Fruit fly (Drosophila melanogaster) whole organism, embryonic: ENCODE data around the gene CG15382.

ENCODE experiments used
- Abd-B ChIP-seq: fragments of 200-800 bp; sonication (Bioruptor generic); optimal IDR thresholded peaks from 2 replicates; lab custom pipeline; 2018; ENCODE audit warnings: missing biosample characterization, mild to moderate bottlenecking, missing genetic modification characterization, moderate library complexity
- Aef1 ChIP-seq: fragments of 200-800 bp; sonication (Bioruptor generic); IDR thresholded peaks from 3 replicates; pipeline ENCODE4 v1.3.6; 2022; ENCODE audit warnings: missing biosample characterization, missing genetic modification characterization
- CG10366 ChIP-seq: fragments of 200-800 bp; sonication (Bioruptor generic); IDR thresholded peaks from 2 replicates; pipeline ENCODE4 v1.3.6; 2022; ENCODE audit warnings: missing biosample characterization, missing genetic modification characterization
- CG10431 ChIP-seq: fragments of 200-800 bp; sonication (Bioruptor generic); optimal IDR thresholded peaks from 3 replicates; lab custom pipeline; 2018; ENCODE audit warnings: missing biosample characterization, mild to moderate bottlenecking, missing genetic modification characterization
- CG10462 ChIP-seq: fragments of 200-800 bp; sonication (Bioruptor generic); optimal IDR thresholded peaks from 2 replicates; lab custom pipeline; 2016; ENCODE audit warnings: missing biosample characterization, missing genetic modification characterization
- CG11696 ChIP-seq: fragments of 200-800 bp; sonication (Bioruptor generic); IDR thresholded peaks from 2 replicates; pipeline ENCODE4 v1.3.6; 2022; ENCODE audit warnings: missing biosample characterization, missing genetic modification characterization
- CG12299 ChIP-seq: fragments of 200-800 bp; sonication (Bioruptor generic); optimal IDR thresholded peaks from 2 replicates; lab custom pipeline; 2018; ENCODE audit warnings: missing biosample characterization, mild to moderate bottlenecking, missing genetic modification characterization
- CG14667 ChIP-seq: fragments of 200-800 bp; sonication (Bioruptor generic); IDR thresholded peaks from 2 replicates; pipeline ENCODE4 v1.3.6; 2022; ENCODE audit warnings: missing biosample characterization, missing genetic modification characterization
- CG15011 ChIP-seq: fragments of 200-800 bp; sonication (Bioruptor generic); optimal IDR thresholded peaks from 3 replicates; lab custom pipeline; 2018; ENCODE audit warnings: missing biosample characterization, mild to moderate bottlenecking, missing genetic modification characterization
- CG15479 ChIP-seq: fragments of 200-800 bp; sonication (Bioruptor generic); optimal IDR thresholded peaks from 3 replicates; lab custom pipeline; 2019; ENCODE audit warnings: missing biosample characterization, mild to moderate bottlenecking, missing genetic modification characterization, moderate library complexity
- CG18764 ChIP-seq: fragments of 200-800 bp; sonication (Bioruptor generic); optimal IDR thresholded peaks from 3 replicates; lab custom pipeline; 2016; ENCODE audit warnings: missing biosample characterization, missing genetic modification characterization
- CG2116 ChIP-seq: fragments of 200-800 bp; sonication (Bioruptor generic); optimal IDR thresholded peaks from 3 replicates; lab custom pipeline; 2018; ENCODE audit warnings: missing biosample characterization, mild to moderate bottlenecking, missing genetic modification characterization
- CG4404 ChIP-seq: fragments of 200-800 bp; sonication (Bioruptor generic); IDR thresholded peaks from 2 replicates; pipeline ENCODE4 v1.3.6; 2022; ENCODE audit warnings: missing biosample characterization, missing genetic modification characterization
- CG4707 ChIP-seq: fragments of 200-800 bp; sonication (Bioruptor generic); optimal IDR thresholded peaks from 2 replicates; lab custom pipeline; 2018; ENCODE audit warnings: missing biosample characterization, mild to moderate bottlenecking, missing genetic modification characterization, moderate library complexity
- CG6254 ChIP-seq: fragments of 200-800 bp; sonication (Bioruptor generic); optimal IDR thresholded peaks from 3 replicates; lab custom pipeline; 2017; ENCODE audit warnings: mild to moderate bottlenecking, missing biosample characterization, missing genetic modification reagents, missing genetic modification characterization
- CG6813 ChIP-seq: fragments of 200-800 bp; sonication (Bioruptor generic); optimal IDR thresholded peaks from 2 replicates; lab custom pipeline; 2017; ENCODE audit warnings: missing biosample characterization, missing genetic modification characterization, mild to moderate bottlenecking, moderate library complexity, missing genetic modification reagents
- CG7372 ChIP-seq: fragments of 200-800 bp; sonication (Bioruptor generic); IDR thresholded peaks from 2 replicates; pipeline ENCODE4 v1.3.6; 2022; ENCODE audit warnings: missing biosample characterization, missing genetic modification characterization
- CG7745 ChIP-seq: fragments of 200-800 bp; sonication (Bioruptor generic); optimal IDR thresholded peaks from 2 replicates; lab custom pipeline; 2018; ENCODE audit warnings: missing biosample characterization, mild to moderate bottlenecking, missing genetic modification characterization, moderate library complexity
- Elba2 ChIP-seq: fragments of 200-800 bp; sonication (Bioruptor generic); optimal IDR thresholded peaks from 3 replicates; lab custom pipeline; 2016; ENCODE audit warnings: missing biosample characterization, missing genetic modification characterization
- H15 ChIP-seq: fragments of 200-800 bp; sonication (Bioruptor generic); IDR thresholded peaks from 3 replicates; pipeline ENCODE4 v1.3.6; 2022; ENCODE audit warnings: missing biosample characterization, missing genetic modification characterization
- HLH4C ChIP-seq: fragments of 200-800 bp; sonication (Bioruptor generic); IDR thresholded peaks from 3 replicates; pipeline ENCODE4 v1.3.6; 2022; ENCODE audit warnings: missing biosample characterization, missing genetic modification characterization; ENCODE audit not compliant: partially characterized antibody
- Hey ChIP-seq: fragments of 200-800 bp; sonication (Bioruptor generic); optimal IDR thresholded peaks from 3 replicates; lab custom pipeline; 2018; ENCODE audit warnings: missing biosample characterization, mild to moderate bottlenecking, missing genetic modification characterization
- Med ChIP-seq: fragments of 200-800 bp; sonication (Bioruptor generic); peaks from one replicate; lab custom pipeline; 2016; ENCODE audit warnings: missing biosample characterization, missing genetic modification characterization, mild to moderate bottlenecking, inconsistent platforms, moderate library complexity
- Poxn ChIP-seq: fragments of 200-800 bp; sonication (Bioruptor generic); IDR thresholded peaks from 2 replicates; pipeline ENCODE4 v1.3.6; 2022; ENCODE audit warnings: missing biosample characterization, missing genetic modification characterization
- Ssrp ChIP-seq: fragments of 200-800 bp; sonication (Bioruptor generic); optimal IDR thresholded peaks from 2 replicates; lab custom pipeline; 2018; ENCODE audit warnings: missing biosample characterization, mild to moderate bottlenecking, missing genetic modification characterization, moderate library complexity
- ara ChIP-seq: fragments of 200-800 bp; sonication (Bioruptor generic); IDR thresholded peaks from 2 replicates; pipeline ENCODE4 v1.3.6; 2022; ENCODE audit warnings: missing biosample characterization, missing genetic modification characterization
- btn ChIP-seq: fragments of 200-800 bp; sonication (Bioruptor generic); optimal IDR thresholded peaks from 2 replicates; lab custom pipeline; 2016; ENCODE audit warnings: missing biosample characterization, missing genetic modification characterization
- caup ChIP-seq: fragments of 200-800 bp; sonication (Bioruptor generic); optimal IDR thresholded peaks from 3 replicates; lab custom pipeline; 2017; ENCODE audit warnings: missing biosample characterization, mild to moderate bottlenecking, missing genetic modification characterization, moderate library complexity; ENCODE audit not compliant: severe bottlenecking
- ci ChIP-seq: fragments of 200-800 bp; sonication (Bioruptor generic); IDR thresholded peaks from 3 replicates; pipeline ENCODE4 v1.3.6; 2022; ENCODE audit warnings: missing biosample characterization, missing genetic modification characterization
- dati ChIP-seq: fragments of 200-800 bp; sonication (Bioruptor generic); IDR thresholded peaks from 2 replicates; pipeline ENCODE4 v1.3.6; 2022; ENCODE audit warnings: missing biosample characterization, missing genetic modification characterization
- dm ChIP-seq: fragments of 200-800 bp; sonication (Bioruptor generic); optimal IDR thresholded peaks from 3 replicates; lab custom pipeline; 2016; ENCODE audit warnings: missing biosample characterization, missing genetic modification characterization
- gsb ChIP-seq: fragments of 200-800 bp; sonication (Bioruptor generic); IDR thresholded peaks from 2 replicates; pipeline ENCODE4 v1.3.6; 2022; ENCODE audit warnings: missing biosample characterization, missing genetic modification characterization
- gt ChIP-seq: fragments of 200-800 bp; sonication (Bioruptor generic); IDR thresholded peaks from 2 replicates; pipeline ENCODE4 v1.3.6; 2022; ENCODE audit warnings: missing biosample characterization, missing genetic modification characterization
- insv ChIP-seq, 2 experiments: fragments of 200-800 bp; sonication (Bioruptor generic); optimal IDR thresholded peaks; 3 replicates each; lab custom pipeline; 2016 to 2018; ENCODE audit warnings: missing biosample characterization in 2 of 2, missing genetic modification characterization in 2 of 2
- jing ChIP-seq: fragments of 200-800 bp; sonication (Bioruptor generic); optimal IDR thresholded peaks from 2 replicates; lab custom pipeline; 2018; ENCODE audit warnings: missing biosample characterization, mild to moderate bottlenecking, missing genetic modification characterization
- kah ChIP-seq: fragments of 200-800 bp; sonication (Bioruptor generic); optimal IDR thresholded peaks from 2 replicates; lab custom pipeline; 2018; ENCODE audit warnings: missing biosample characterization, mild to moderate bottlenecking, missing genetic modification characterization
- knrl ChIP-seq: fragments of 200-800 bp; sonication (Bioruptor generic); IDR thresholded peaks from 3 replicates; pipeline ENCODE4 v1.3.6; 2022; ENCODE audit warnings: missing biosample characterization, missing genetic modification characterization; ENCODE audit not compliant: partially characterized antibody
- maf-S ChIP-seq: fragments of 200-800 bp; sonication (Bioruptor generic); optimal IDR thresholded peaks from 2 replicates; lab custom pipeline; 2016; ENCODE audit warnings: missing biosample characterization, missing genetic modification characterization
- nerfin-2 ChIP-seq: fragments of 200-800 bp; sonication (Bioruptor generic); IDR thresholded peaks from 2 replicates; pipeline ENCODE4 v1.3.6; 2022; ENCODE audit warnings: missing biosample characterization, missing genetic modification characterization; ENCODE audit not compliant: partially characterized antibody
- pb ChIP-seq: fragments of 200-800 bp; sonication (Bioruptor generic); optimal IDR thresholded peaks from 3 replicates; lab custom pipeline; 2016; ENCODE audit warnings: missing biosample characterization, missing genetic modification characterization
- phol ChIP-seq: fragments of 200-800 bp; sonication (Bioruptor generic); optimal IDR thresholded peaks from 3 replicates; lab custom pipeline; 2018; ENCODE audit warnings: missing biosample characterization, mild to moderate bottlenecking, missing genetic modification characterization, moderate library complexity
- schlank ChIP-seq: fragments of 200-800 bp; sonication (Bioruptor generic); optimal IDR thresholded peaks from 2 replicates; lab custom pipeline; 2018; ENCODE audit warnings: missing biosample characterization, mild to moderate bottlenecking, missing genetic modification characterization
- slou ChIP-seq: fragments of 200-800 bp; sonication (Bioruptor generic); optimal IDR thresholded peaks from 3 replicates; lab custom pipeline; 2016; ENCODE audit warnings: missing biosample characterization, missing genetic modification characterization
- so ChIP-seq: fragments of 200-800 bp; sonication (Bioruptor generic); IDR thresholded peaks from 3 replicates; pipeline ENCODE4 v1.3.6; 2022; ENCODE audit warnings: missing biosample characterization, missing genetic modification characterization
- sob ChIP-seq: fragments of 200-800 bp; sonication (Bioruptor generic); IDR thresholded peaks from 2 replicates; pipeline ENCODE4 v1.3.6; 2022; ENCODE audit warnings: missing biosample characterization, missing genetic modification characterization
- stwl ChIP-seq: fragments of 200-800 bp; sonication (Bioruptor generic); optimal IDR thresholded peaks from 3 replicates; lab custom pipeline; 2018; ENCODE audit warnings: missing biosample characterization, mild to moderate bottlenecking, missing genetic modification characterization, moderate library complexity
- tap ChIP-seq: fragments of 200-800 bp; optimal IDR thresholded peaks from 3 replicates; lab custom pipeline; 2019; ENCODE audit warnings: missing biosample characterization, mild to moderate bottlenecking, missing genetic modification characterization, moderate library complexity
- tup ChIP-seq: fragments of 200-800 bp; sonication (Bioruptor generic); optimal IDR thresholded peaks from 2 replicates; lab custom pipeline; 2016; ENCODE audit warnings: missing biosample characterization, mild to moderate bottlenecking, missing genetic modification characterization, moderate library complexity
- vfl ChIP-seq: fragments of 200-800 bp; sonication (Bioruptor generic); optimal IDR thresholded peaks from 2 replicates; lab custom pipeline; 2016; ENCODE audit warnings: missing biosample characterization, missing genetic modification characterization
- vvl ChIP-seq: fragments of 200-800 bp; sonication (Bioruptor generic); IDR thresholded peaks from 2 replicates; pipeline ENCODE4 v1.3.6; 2022; ENCODE audit warnings: missing biosample characterization, missing genetic modification characterization

CG15382 gene

DNA sequence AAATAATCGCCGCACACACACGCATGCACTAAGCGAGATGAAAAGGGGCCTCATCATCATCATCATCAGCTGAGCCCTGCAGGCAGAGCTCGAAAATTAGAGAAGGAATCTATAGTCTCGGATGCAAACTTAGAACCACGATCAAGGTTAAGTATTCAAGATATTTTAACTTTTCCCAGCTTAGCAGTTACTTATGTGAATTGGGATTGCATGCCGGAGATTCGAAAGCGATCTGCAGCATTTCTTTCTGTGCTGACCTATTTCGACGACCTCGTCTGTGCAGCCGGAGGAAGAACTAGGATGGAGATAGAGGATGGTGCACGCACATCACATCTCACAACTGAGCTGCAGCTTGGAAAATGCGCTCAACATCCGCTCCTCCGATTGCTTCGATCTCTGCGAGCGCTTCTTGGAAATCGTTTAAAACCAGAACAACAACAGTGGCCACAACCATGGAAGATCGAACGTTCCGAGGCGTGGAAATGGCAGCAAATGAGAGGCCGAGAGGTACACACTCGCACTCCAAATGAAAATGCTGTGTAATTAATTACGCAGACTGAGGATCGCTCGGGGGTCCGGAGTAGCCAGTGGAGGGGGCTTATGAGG is 27.3 kb downstream of the CG15382 start (continued):
- TF ChIP-seq CG2116 (peak; percentile 23), dm (peak; percentile 19), dati (GFP tag; lab: Robert Waterston, UW) (no peak), Med (GFP tag; lab: Kevin White, UChicago) (peak; percentile 85), CG4707 (GFP tag; lab: Kevin White, UChicago) (peak; percentile 44), tup (GFP tag; lab: Kevin White, UChicago) (peak; percentile 35), Ssrp (tag; lab: Kevin White, UChicago) (peak; percentile 61), gsb (GFP tag; lab: Robert Waterston, UW) (no peak), btn (GFP tag; lab: Kevin White, UChicago) (peak; percentile 71), maf-S (no peak), pb (GFP tag; lab: Kevin White, UChicago) (peak; percentile 34), vvl (GFP tag; lab: Robert Waterston, UW) (peak; percentile 75), CG12299 (tag; lab: Kevin White, UChicago) (no peak), CG10462 (GFP tag; lab: Kevin White, UChicago) (peak; percentile 12), stwl (tag; lab: Kevin White, UChicago) (peak; percentile 57), CG6254 (peak; percentile 74), Hey (tag; lab: Kevin White, UChicago) (no peak), CG4404 (GFP tag; lab: Robert Waterston, UW) (peak; percentile 92), CG10431 (GFP tag; lab: Kevin White, UChicago) (no peak), schlank (no peak), nerfin-2 (GFP tag; lab: Robert Waterston, UW) (no peak), knrl (no peak), so (0 out of 3 replicates have a peak, but pooled peaks have one; percentile 38), tap (tag; lab: Kevin White, UChicago) (no peak), vfl (GFP tag; lab: Kevin White, UChicago) (no peak), jing (GFP tag; lab: Kevin White, UChicago) (peak; percentile 36), phol (tag; lab: Kevin White, UChicago) (peak; percentile 71), caup (GFP tag; lab: Kevin White, UChicago) (no peak), CG7745 (peak; percentile 59), ci (GFP tag; lab: Robert Waterston, UW) (peak; percentile 83), CG11696 (GFP tag; lab: Robert Waterston, UW) (peak; percentile 99), kah (GFP tag; lab: Kevin White, UChicago) (no peak), CG6813 (GFP tag; lab: Kevin White, UChicago) (peak; percentile 58), CG14667 (GFP tag; lab: Robert Waterston, UW) (peak; percentile 60), ara (GFP tag; lab: Robert Waterston, UW) (peak; percentile 91), Abd-B (GFP tag; lab: Kevin White, UChicago) (peak; percentile 9), slou (GFP tag; lab: Kevin White, UChicago) (no peak), CG10366 (GFP tag; lab: Robert Waterston, UW) (peak; percentile 23; the same call in 1 of the 2 replicates), CG18764 (GFP tag; lab: Kevin White, UChicago) (peak; percentile 35), CG15479 (no peak), H15 (0 out of 3 replicates have a peak, but pooled peaks have one; percentile 26), HLH4C (GFP tag; lab: Robert Waterston, UW) (no peak), CG15011 (GFP tag; lab: Kevin White, UChicago) (no peak), Elba2 (GFP tag; lab: Kevin White, UChicago) (peak; percentile 56), gt (GFP tag; lab: Robert Waterston, UW) (peak; percentile 68; the same call in 1 of the 2 replicates), CG7372 (no peak), sob (GFP tag; lab: Robert Waterston, UW) (no peak), Poxn (GFP tag; lab: Robert Waterston, UW) (no peak), insv (GFP tag; optimal IDR thresholded peaks at IDR 0.05; lab: Kevin White, UChicago) (no peak), Aef1 (no peak)
